Fruit fly (Drosophila melanogaster): ENCODE results near the gene CG6418.

DNA sequence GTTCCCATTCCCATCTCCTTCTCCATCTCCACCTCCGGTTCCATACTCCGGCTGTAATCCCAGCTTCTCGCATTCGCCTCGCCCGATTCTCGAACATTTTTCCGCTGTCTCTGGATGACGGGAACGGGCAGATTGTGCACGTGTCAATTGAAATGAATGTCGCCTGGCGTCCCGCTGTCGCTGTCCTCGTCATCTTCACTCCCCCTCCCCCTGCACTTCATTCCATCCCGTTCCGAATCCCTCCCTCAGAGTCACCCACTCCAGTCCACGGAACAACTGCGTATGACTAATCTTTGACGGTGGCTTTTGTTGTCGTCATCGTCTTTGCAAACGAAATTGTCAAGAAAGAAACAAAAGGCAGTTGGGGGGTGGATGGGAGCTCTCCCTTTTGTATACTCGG is 36.9 kb downstream of the CG6418 start:
- TF ChIP-seq CG8159 (tag; optimal IDR thresholded peaks at IDR 0.05): no peak
- peak; percentile 29 for TF ChIP-seq CG13204 (GFP tag; optimal IDR thresholded peaks at IDR 0.05)
- no peak for TF ChIP-seq CG8301 (tag; optimal IDR thresholded peaks at IDR 0.05)
- TF ChIP-seq rn (GFP tag; IDR thresholded peaks at IDR 0.05): no peak
- TF ChIP-seq CG32121 (GFP tag; IDR thresholded peaks at IDR 0.05): no peak
